Fruit fly (Drosophila melanogaster) whole organism: ENCODE results near the gene Bet3.

Source experiments
- pan ChIP-seq: fragments of >200 bp; optimal IDR thresholded peaks from 2 replicates; lab custom pipeline; 2017
- psq ChIP-seq: fragments of >200 bp; optimal IDR thresholded peaks from 2 replicates; lab custom pipeline; 2017

DNA sequence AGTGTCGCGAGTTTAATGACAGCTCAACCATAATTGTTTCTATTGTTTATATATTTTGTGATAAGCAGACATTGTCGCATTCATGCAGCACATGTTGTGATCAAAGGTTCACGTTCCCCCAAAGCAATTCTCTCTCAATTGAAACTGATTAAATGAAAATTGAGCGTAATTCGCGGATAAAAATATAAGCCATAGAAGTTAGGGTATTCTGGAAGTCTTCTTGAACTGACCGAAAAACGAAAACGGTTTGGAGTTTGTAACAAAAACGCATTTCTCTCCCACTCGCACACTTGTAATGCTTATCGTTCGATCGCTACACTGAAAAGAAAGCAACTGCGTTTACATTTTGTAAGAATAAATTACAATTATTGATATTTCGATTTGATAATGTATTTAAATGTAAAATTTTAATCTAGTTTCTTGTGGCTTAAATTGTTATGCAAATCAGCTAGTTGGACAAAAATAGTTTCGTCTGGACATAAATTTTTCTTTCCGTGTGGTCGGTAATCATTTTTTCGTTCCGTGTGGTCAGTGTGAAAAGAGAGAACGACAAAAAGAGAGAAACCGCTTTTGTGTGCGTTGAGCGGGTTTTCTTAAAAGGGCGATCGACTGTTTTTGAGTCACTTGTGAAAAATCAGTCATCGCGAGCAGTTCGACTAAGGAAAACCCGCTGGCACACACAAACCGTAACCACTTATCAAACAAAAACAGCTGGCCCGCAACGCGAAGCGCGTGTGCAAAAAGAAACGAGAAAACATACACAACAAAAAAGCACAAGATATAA lies 19.2 kb downstream of the Bet3 start, which contains the start of gene aay:
- TF ChIP-seq psq (no peak), pan (lab: Kevin White, UChicago) (no peak)
